Fruit fly (Drosophila melanogaster) whole organism, embryonic: ENCODE results near the gene Tlk.
A peak's percentile ranks its signal among the peaks of the same experiment; 100 is the strongest.

Source experiments
- Adf1 ChIP-seq: fragments of 200-800 bp; sonication (Bioruptor generic); IDR thresholded peaks from 2 replicates; pipeline ENCODE4 v1.3.6; 2022; ENCODE audit warnings: missing biosample characterization, missing genetic modification characterization
- Atf6 ChIP-seq: fragments of 200-800 bp; sonication (Bioruptor generic); IDR thresholded peaks from 2 replicates; pipeline ENCODE4 v1.3.6; 2022; ENCODE audit warnings: missing biosample characterization, missing genetic modification characterization
- CG10267 ChIP-seq: fragments of 200-800 bp; sonication (Bioruptor generic); optimal IDR thresholded peaks from 2 replicates; lab custom pipeline; 2018; ENCODE audit warnings: missing biosample characterization, mild to moderate bottlenecking, missing genetic modification characterization, moderate library complexity
- CG12155 ChIP-seq: fragments of 200-800 bp; sonication (Bioruptor generic); optimal IDR thresholded peaks from 3 replicates; lab custom pipeline; 2016; ENCODE audit warnings: missing biosample characterization, missing genetic modification characterization
- CG12219 ChIP-seq: fragments of 200-800 bp; sonication (Bioruptor generic); optimal IDR thresholded peaks from 3 replicates; lab custom pipeline; 2018; ENCODE audit warnings: missing biosample characterization, mild to moderate bottlenecking, missing genetic modification characterization
- CG14860 ChIP-seq: fragments of 200-800 bp; sonication (Bioruptor generic); IDR thresholded peaks from 3 replicates; pipeline ENCODE4 v1.3.6; 2022; ENCODE audit warnings: missing biosample characterization, missing genetic modification characterization; ENCODE audit not compliant: partially characterized antibody
- CG1529 ChIP-seq: fragments of 200-800 bp; sonication (Bioruptor generic); optimal IDR thresholded peaks from 3 replicates; lab custom pipeline; 2018; ENCODE audit warnings: missing biosample characterization, missing genetic modification characterization
- CG15514 ChIP-seq: fragments of 200-800 bp; sonication (Bioruptor generic); optimal IDR thresholded peaks from 3 replicates; lab custom pipeline; 2017; ENCODE audit warnings: missing biosample characterization, missing genetic modification characterization, mild to moderate bottlenecking, moderate library complexity, missing genetic modification reagents
- CG1602 ChIP-seq: fragments of 200-800 bp; sonication (Bioruptor generic); optimal IDR thresholded peaks from 3 replicates; lab custom pipeline; 2016; ENCODE audit warnings: missing biosample characterization, missing genetic modification characterization
- CG16815 ChIP-seq: fragments of 200-800 bp; sonication (Bioruptor generic); optimal IDR thresholded peaks from 3 replicates; lab custom pipeline; 2017; ENCODE audit warnings: missing biosample characterization, mild to moderate bottlenecking, missing genetic modification characterization
- CG16863 ChIP-seq: fragments of 200-800 bp; sonication (Bioruptor generic); optimal IDR thresholded peaks from 3 replicates; lab custom pipeline; 2016; ENCODE audit warnings: missing biosample characterization, missing genetic modification characterization
- CG3163 ChIP-seq: fragments of 200-800 bp; sonication (Bioruptor generic); optimal IDR thresholded peaks from 3 replicates; lab custom pipeline; 2016; ENCODE audit warnings: missing biosample characterization, missing genetic modification characterization
- CG33557 ChIP-seq: fragments of 200-800 bp; sonication (Bioruptor generic); optimal IDR thresholded peaks from 2 replicates; lab custom pipeline; 2019; ENCODE audit warnings: missing biosample characterization, mild to moderate bottlenecking, missing genetic modification characterization, moderate library complexity
- CG34422 ChIP-seq: fragments of 200-800 bp; sonication (Bioruptor generic); IDR thresholded peaks from 3 replicates; pipeline ENCODE4 v1.3.6; 2022; ENCODE audit warnings: missing biosample characterization, missing genetic modification characterization
- CG4730 ChIP-seq: fragments of 200-800 bp; sonication (Bioruptor generic); IDR thresholded peaks from 2 replicates; pipeline ENCODE4 v1.3.6; 2022; ENCODE audit warnings: missing biosample characterization, missing genetic modification characterization
- CG6175 ChIP-seq: fragments of 200-800 bp; sonication (Bioruptor generic); IDR thresholded peaks from 3 replicates; pipeline ENCODE4 v1.3.6; 2022; ENCODE audit warnings: missing biosample characterization, missing genetic modification characterization
- CG6765 ChIP-seq: fragments of 200-800 bp; sonication (Bioruptor generic); optimal IDR thresholded peaks from 3 replicates; lab custom pipeline; 2017; ENCODE audit warnings: missing biosample characterization, mild to moderate bottlenecking, missing genetic modification characterization
- CG6813 ChIP-seq: fragments of 200-800 bp; sonication (Bioruptor generic); optimal IDR thresholded peaks from 2 replicates; lab custom pipeline; 2017; ENCODE audit warnings: missing biosample characterization, missing genetic modification characterization, mild to moderate bottlenecking, moderate library complexity, missing genetic modification reagents
- CG7928 ChIP-seq: fragments of 200-800 bp; sonication (Bioruptor generic); optimal IDR thresholded peaks from 2 replicates; lab custom pipeline; 2017; ENCODE audit warnings: missing biosample characterization, mild to moderate bottlenecking, missing genetic modification characterization
- CG8388 ChIP-seq: fragments of 200-800 bp; sonication (Bioruptor generic); optimal IDR thresholded peaks from 2 replicates; lab custom pipeline; 2019; ENCODE audit warnings: missing biosample characterization, mild to moderate bottlenecking, missing genetic modification characterization, moderate library complexity
- CHES-1-like ChIP-seq: fragments of 200-800 bp; sonication (Bioruptor generic); optimal IDR thresholded peaks from 2 replicates; lab custom pipeline; 2016; ENCODE audit warnings: missing biosample characterization, missing genetic modification characterization
- CTCF ChIP-seq: fragments of 200-800 bp; sonication (Bioruptor generic); optimal IDR thresholded peaks from 2 replicates; lab custom pipeline; 2017; ENCODE audit warnings: missing biosample characterization, mild to moderate bottlenecking, missing genetic modification characterization, moderate library complexity
- CoRest ChIP-seq: fragments of 200-800 bp; sonication (Bioruptor generic); optimal IDR thresholded peaks from 3 replicates; lab custom pipeline; 2018; ENCODE audit warnings: missing biosample characterization, mild to moderate bottlenecking, missing genetic modification characterization, moderate library complexity
- Dek ChIP-seq: fragments of 200-800 bp; sonication (Bioruptor generic); optimal IDR thresholded peaks from 3 replicates; lab custom pipeline; 2019; ENCODE audit warnings: missing biosample characterization, mild to moderate bottlenecking, missing genetic modification characterization, moderate library complexity
- Hmr ChIP-seq: fragments of 200-800 bp; sonication (Bioruptor generic); optimal IDR thresholded peaks from 3 replicates; lab custom pipeline; 2017; ENCODE audit warnings: mild to moderate bottlenecking, missing biosample characterization, missing genetic modification reagents, missing genetic modification characterization
- Hr3 ChIP-seq: fragments of 200-800 bp; sonication (Bioruptor generic); optimal IDR thresholded peaks from 3 replicates; lab custom pipeline; 2016; ENCODE audit warnings: missing biosample characterization, missing genetic modification characterization
- Hr39 ChIP-seq: fragments of >200 bp; optimal IDR thresholded peaks from 2 replicates; lab custom pipeline; 2017
- Jarid2 ChIP-seq: fragments of 200-800 bp; sonication (Bioruptor generic); optimal IDR thresholded peaks from 3 replicates; lab custom pipeline; 2017; ENCODE audit warnings: mild to moderate bottlenecking, missing biosample characterization, missing genetic modification reagents, missing genetic modification characterization
- NC2α ChIP-seq: fragments of 200-800 bp; sonication (Bioruptor generic); optimal IDR thresholded peaks from 2 replicates; lab custom pipeline; 2016; ENCODE audit warnings: missing biosample characterization, missing genetic modification characterization
- Nf-YA ChIP-seq: fragments of 200-800 bp; sonication (Bioruptor generic); IDR thresholded peaks from 2 replicates; pipeline ENCODE4 v1.3.6; 2022; ENCODE audit warnings: missing biosample characterization, missing genetic modification characterization
- Optix ChIP-seq: fragments of 200-800 bp; sonication (Bioruptor generic); IDR thresholded peaks from 3 replicates; pipeline ENCODE4 v1.3.6; 2022; ENCODE audit warnings: missing biosample characterization, missing genetic modification characterization
- Tbp ChIP-seq: fragments of >200 bp; optimal IDR thresholded peaks from 2 replicates; lab custom pipeline; 2018; ENCODE audit warnings: missing biosample characterization, missing genetic modification characterization
- bbx ChIP-seq: fragments of 200-800 bp; sonication (Bioruptor generic); IDR thresholded peaks from 2 replicates; pipeline ENCODE4 v1.3.6; 2022; ENCODE audit warnings: missing biosample characterization, missing genetic modification characterization; ENCODE audit not compliant: partially characterized antibody
- bcd ChIP-seq: fragments of 200-800 bp; sonication (Bioruptor generic); optimal IDR thresholded peaks from 2 replicates; lab custom pipeline; 2017; ENCODE audit warnings: missing biosample characterization, mild to moderate bottlenecking, missing genetic modification characterization
- croc ChIP-seq: fragments of 200-800 bp; sonication (Bioruptor generic); conservative IDR thresholded peaks from 3 replicates; pipeline ENCODE4 v1.3.6; 2022; ENCODE audit warnings: missing biosample characterization, missing genetic modification characterization
- en ChIP-seq: fragments of 200-800 bp; sonication (Bioruptor generic); optimal IDR thresholded peaks from 2 replicates; lab custom pipeline; 2016; ENCODE audit warnings: missing biosample characterization, missing genetic modification characterization
- gfzf ChIP-seq: fragments of 200-800 bp; sonication (Bioruptor generic); optimal IDR thresholded peaks from 2 replicates; lab custom pipeline; 2016; ENCODE audit warnings: missing biosample characterization, mild to moderate bottlenecking, missing genetic modification characterization, moderate library complexity
- hbn ChIP-seq: fragments of 200-800 bp; sonication (Bioruptor generic); IDR thresholded peaks from 2 replicates; pipeline ENCODE4 v1.3.6; 2022; ENCODE audit warnings: missing biosample characterization, missing genetic modification characterization; ENCODE audit not compliant: partially characterized antibody
- ind ChIP-seq: fragments of 200-800 bp; sonication (Bioruptor generic); optimal IDR thresholded peaks from 3 replicates; lab custom pipeline; 2016; ENCODE audit warnings: missing biosample characterization, missing genetic modification characterization
- kay ChIP-seq: fragments of 200-800 bp; sonication (Bioruptor generic); optimal IDR thresholded peaks from 2 replicates; lab custom pipeline; 2016; ENCODE audit warnings: missing biosample characterization, missing genetic modification characterization
- ken ChIP-seq: fragments of 200-800 bp; sonication (Bioruptor generic); IDR thresholded peaks from 3 replicates; pipeline ENCODE4 v1.3.6; 2022; ENCODE audit warnings: missing biosample characterization, missing genetic modification characterization
- nerfin-2 ChIP-seq: fragments of 200-800 bp; sonication (Bioruptor generic); IDR thresholded peaks from 2 replicates; pipeline ENCODE4 v1.3.6; 2022; ENCODE audit warnings: missing biosample characterization, missing genetic modification characterization; ENCODE audit not compliant: partially characterized antibody
- org-1 ChIP-seq: fragments of 200-800 bp; sonication (Bioruptor generic); optimal IDR thresholded peaks from 2 replicates; lab custom pipeline; 2017; ENCODE audit warnings: missing biosample characterization, missing genetic modification characterization
- pum ChIP-seq: fragments of 200-800 bp; sonication (Bioruptor generic); optimal IDR thresholded peaks from 2 replicates; lab custom pipeline; 2016; ENCODE audit warnings: missing biosample characterization, missing genetic modification characterization
- scrt ChIP-seq: fragments of 200-800 bp; sonication (Bioruptor generic); optimal IDR thresholded peaks from 2 replicates; lab custom pipeline; 2018; ENCODE audit warnings: missing biosample characterization, mild to moderate bottlenecking, missing genetic modification characterization, moderate library complexity
- sima ChIP-seq: fragments of 200-800 bp; sonication (Bioruptor generic); optimal IDR thresholded peaks from 2 replicates; lab custom pipeline; 2016; ENCODE audit warnings: missing biosample characterization, missing genetic modification characterization
- slou ChIP-seq: fragments of 200-800 bp; sonication (Bioruptor generic); optimal IDR thresholded peaks from 3 replicates; lab custom pipeline; 2016; ENCODE audit warnings: missing biosample characterization, missing genetic modification characterization
- sug ChIP-seq: fragments of 200-800 bp; optimal IDR thresholded peaks from 2 replicates; lab custom pipeline; 2019; ENCODE audit warnings: missing biosample characterization, mild to moderate bottlenecking, missing genetic modification characterization, moderate library complexity
- ttk ChIP-seq: fragments of 200-800 bp; sonication (Bioruptor generic); IDR thresholded peaks from 2 replicates; pipeline ENCODE4 v2.1.2; 2022; ENCODE audit warnings: missing biosample characterization, missing genetic modification characterization
- wek ChIP-seq: fragments of 200-800 bp; sonication (Bioruptor generic); optimal IDR thresholded peaks from 3 replicates; lab custom pipeline; 2018; ENCODE audit warnings: missing biosample characterization, mild to moderate bottlenecking, missing genetic modification characterization, moderate library complexity
- zen ChIP-seq: fragments of 200-800 bp; sonication (Bioruptor generic); optimal IDR thresholded peaks from 3 replicates; lab custom pipeline; 2018; ENCODE audit warnings: missing biosample characterization, mild to moderate bottlenecking, missing genetic modification characterization, moderate library complexity

Gene Tlk

DNA sequence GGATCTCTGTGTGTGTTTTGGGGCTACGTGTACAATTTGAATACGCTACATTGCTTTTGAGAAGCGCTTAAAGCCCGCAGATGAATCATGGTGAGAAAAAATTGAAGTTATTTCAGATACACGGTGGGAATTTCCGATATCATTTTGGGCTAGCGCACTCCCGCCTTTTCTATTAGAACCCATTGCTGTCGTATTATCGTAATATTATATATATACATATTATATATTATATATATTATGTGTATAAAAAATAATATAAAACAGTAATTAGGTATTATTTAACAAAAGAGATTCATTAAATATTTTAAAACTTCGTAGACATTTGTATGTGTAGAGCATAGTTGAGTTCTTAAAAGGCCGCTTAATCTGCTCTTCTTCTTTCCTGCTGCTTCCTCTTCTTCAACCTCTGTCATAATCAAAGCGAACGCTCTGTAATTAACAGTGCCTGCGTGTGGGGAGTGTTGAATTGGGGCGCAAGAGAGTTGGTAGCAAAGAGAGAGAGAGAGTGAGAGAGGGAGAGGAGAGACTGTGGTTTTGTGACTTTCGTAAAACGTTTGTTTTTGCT is 41.9 kb upstream of the Tlk start (continued):
- TF ChIP-seq bbx (GFP tag; lab: Robert Waterston, UW) (no peak), CG12155 (peak; percentile 37), CG10267 (tag; lab: Kevin White, UChicago) (peak; percentile 83), Hr39 (no peak), CG3163 (GFP tag; lab: Kevin White, UChicago) (peak; percentile 89), hbn (GFP tag; lab: Robert Waterston, UW) (no peak), sima (GFP tag; lab: Kevin White, UChicago) (no peak), gfzf (no peak), CG7928 (GFP tag; lab: Kevin White, UChicago) (no peak), zen (tag; lab: Kevin White, UChicago) (peak; percentile 64), CG4730 (peak; percentile 60), Optix (GFP tag; lab: Robert Waterston, UW) (peak; percentile 67; the same call in 1 of the 3 replicates), Hmr (peak; percentile 83), CG6175 (GFP tag; lab: Robert Waterston, UW) (no peak), wek (GFP tag; lab: Kevin White, UChicago) (no peak), CG16863 (peak; percentile 16), Dek (tag; lab: Kevin White, UChicago) (peak; percentile 81), ind (GFP tag; lab: Kevin White, UChicago) (peak; percentile 73), kay (GFP tag; lab: Kevin White, UChicago) (peak; percentile 45), bcd (peak; percentile 88), Hr3 (GFP tag; lab: Kevin White, UChicago) (peak; percentile 91), Atf6 (no peak; the same call in 1 of the 2 replicates), slou (peak; percentile 19), Jarid2 (peak; percentile 74), Adf1 (GFP tag; lab: Robert Waterston, UW) (no peak), croc (peak; percentile 78), CG6765 (peak; percentile 32), Nf-YA (GFP tag; lab: Robert Waterston, UW) (peak; percentile 30; the same call in 1 of the 2 replicates), CG14860 (GFP tag; lab: Robert Waterston, UW) (no peak), CG34422 (peak; percentile 22; the same call in 1 of the 3 replicates), CG15514 (GFP tag; lab: Kevin White, UChicago) (peak; percentile 50), CG16815 (GFP tag; lab: Kevin White, UChicago) (peak; percentile 76), CoRest (peak; percentile 93), CTCF (peak; percentile 14), CG1602 (peak; percentile 73), en (GFP tag; lab: Kevin White, UChicago) (no peak), pum (no peak), Tbp (GFP tag; lab: Kevin White, UChicago) (no peak), CG6813 (GFP tag; lab: Kevin White, UChicago) (peak; percentile 73), CG33557 (GFP tag; lab: Kevin White, UChicago) (peak; percentile 74), ttk (GFP tag; lab: Robert Waterston, UW) (peak; percentile 41; the same call in 1 of the 2 replicates), CG1529 (GFP tag; lab: Kevin White, UChicago) (peak; percentile 73), CG8388 (GFP tag; lab: Kevin White, UChicago) (peak; percentile 86), scrt (GFP tag; lab: Kevin White, UChicago) (peak; percentile 58), ken (0 out of 3 replicates have a peak, but pooled peaks have one; percentile 41), org-1 (GFP tag; lab: Kevin White, UChicago) (peak; percentile 79), CHES-1-like (GFP tag; lab: Kevin White, UChicago) (peak; percentile 3), CG12219 (GFP tag; lab: Kevin White, UChicago) (no peak), sug (tag; lab: Kevin White, UChicago) (peak; percentile 59), nerfin-2 (GFP tag; lab: Robert Waterston, UW) (no peak), NC2α (GFP tag; lab: Kevin White, UChicago) (no peak)
